Fruit fly (Drosophila melanogaster) whole organism, embryonic: ENCODE data around the gene Jhbp1.

ENCODE experiments used
- Abd-B ChIP-seq: fragments of 200-800 bp; sonication (Bioruptor generic); optimal IDR thresholded peaks from 2 replicates; lab custom pipeline; 2018; ENCODE audit warnings: missing biosample characterization, mild to moderate bottlenecking, missing genetic modification characterization, moderate library complexity
- Atf3 ChIP-seq: fragments of 200-800 bp; sonication (Bioruptor generic); optimal IDR thresholded peaks from 3 replicates; lab custom pipeline; 2016; ENCODE audit warnings: missing biosample characterization, missing genetic modification characterization
- BtbVII ChIP-seq: fragments of 200-800 bp; sonication (Bioruptor generic); optimal IDR thresholded peaks from 3 replicates; lab custom pipeline; 2017; ENCODE audit warnings: missing biosample characterization, mild to moderate bottlenecking, missing genetic modification characterization
- CG11560 ChIP-seq: fragments of 200-800 bp; sonication (Bioruptor generic); IDR thresholded peaks from 3 replicates; pipeline ENCODE4 v1.3.6; 2022; ENCODE audit warnings: missing biosample characterization, missing genetic modification characterization
- CG12299 ChIP-seq: fragments of 200-800 bp; sonication (Bioruptor generic); optimal IDR thresholded peaks from 2 replicates; lab custom pipeline; 2018; ENCODE audit warnings: missing biosample characterization, mild to moderate bottlenecking, missing genetic modification characterization
- CG12659 ChIP-seq: fragments of 200-800 bp; sonication (Bioruptor generic); optimal IDR thresholded peaks from 3 replicates; lab custom pipeline; 2017; ENCODE audit warnings: mild to moderate bottlenecking, missing biosample characterization, missing genetic modification reagents, missing genetic modification characterization
- CG13296 ChIP-seq: fragments of 200-800 bp; sonication (Bioruptor generic); optimal IDR thresholded peaks from 3 replicates; lab custom pipeline; 2018; ENCODE audit warnings: missing biosample characterization, mild to moderate bottlenecking, missing genetic modification characterization
- CG13775 ChIP-seq: fragments of 200-800 bp; sonication (Bioruptor generic); optimal IDR thresholded peaks from 3 replicates; lab custom pipeline; 2017; ENCODE audit warnings: missing biosample characterization, mild to moderate bottlenecking, missing genetic modification characterization
- CG13894 ChIP-seq: fragments of 200-800 bp; sonication (Bioruptor generic); optimal IDR thresholded peaks from 3 replicates; lab custom pipeline; 2018; ENCODE audit warnings: missing biosample characterization, mild to moderate bottlenecking, missing genetic modification characterization, moderate library complexity
- CG1602 ChIP-seq: fragments of 200-800 bp; sonication (Bioruptor generic); optimal IDR thresholded peaks from 3 replicates; lab custom pipeline; 2016; ENCODE audit warnings: missing biosample characterization, missing genetic modification characterization
- CG16779 ChIP-seq: fragments of 200-800 bp; sonication (Bioruptor generic); IDR thresholded peaks from 2 replicates; pipeline ENCODE4 v1.3.6; 2022; ENCODE audit warnings: missing biosample characterization, missing genetic modification characterization
- CG17328 ChIP-seq: fragments of 200-800 bp; sonication (Bioruptor generic); IDR thresholded peaks from 2 replicates; pipeline ENCODE4 v1.3.6; 2022; ENCODE audit warnings: missing biosample characterization, missing genetic modification characterization
- CG2875 ChIP-seq: fragments of 200-800 bp; sonication (Bioruptor generic); optimal IDR thresholded peaks from 2 replicates; lab custom pipeline; 2017; ENCODE audit warnings: missing biosample characterization, mild to moderate bottlenecking, missing genetic modification characterization, missing genetic modification reagents
- CG30403 ChIP-seq: fragments of 200-800 bp; sonication (Bioruptor generic); optimal IDR thresholded peaks from 3 replicates; lab custom pipeline; 2016; ENCODE audit warnings: missing biosample characterization, missing genetic modification characterization
- CG7271 ChIP-seq: fragments of 200-800 bp; sonication (Bioruptor generic); optimal IDR thresholded peaks from 2 replicates; lab custom pipeline; 2018; ENCODE audit warnings: missing biosample characterization, mild to moderate bottlenecking, missing genetic modification characterization, moderate library complexity
- CG8388 ChIP-seq: fragments of 200-800 bp; sonication (Bioruptor generic); optimal IDR thresholded peaks from 2 replicates; lab custom pipeline; 2019; ENCODE audit warnings: missing biosample characterization, mild to moderate bottlenecking, missing genetic modification characterization, moderate library complexity
- CG9437 ChIP-seq: fragments of 200-800 bp; sonication (Bioruptor generic); optimal IDR thresholded peaks from 2 replicates; lab custom pipeline; 2018; ENCODE audit warnings: missing biosample characterization, mild to moderate bottlenecking, missing genetic modification characterization
- CG9876 ChIP-seq: fragments of 200-800 bp; sonication (Bioruptor generic); optimal IDR thresholded peaks from 2 replicates; lab custom pipeline; 2016; ENCODE audit warnings: missing biosample characterization, missing genetic modification characterization
- CHES-1-like ChIP-seq: fragments of 200-800 bp; sonication (Bioruptor generic); optimal IDR thresholded peaks from 2 replicates; lab custom pipeline; 2016; ENCODE audit warnings: missing biosample characterization, missing genetic modification characterization
- H15 ChIP-seq: fragments of 200-800 bp; sonication (Bioruptor generic); IDR thresholded peaks from 3 replicates; pipeline ENCODE4 v1.3.6; 2022; ENCODE audit warnings: missing biosample characterization, missing genetic modification characterization
- Lim3 ChIP-seq: fragments of 200-800 bp; sonication (Bioruptor generic); IDR thresholded peaks from 2 replicates; pipeline ENCODE4 v1.3.6; 2022; ENCODE audit warnings: missing biosample characterization, missing genetic modification characterization
- NC2α ChIP-seq: fragments of 200-800 bp; sonication (Bioruptor generic); optimal IDR thresholded peaks from 2 replicates; lab custom pipeline; 2016; ENCODE audit warnings: missing biosample characterization, missing genetic modification characterization
- Opbp ChIP-seq: fragments of 200-800 bp; sonication (Bioruptor generic); IDR thresholded peaks from 3 replicates; pipeline ENCODE4 v1.3.6; 2022; ENCODE audit warnings: missing biosample characterization, missing genetic modification characterization; ENCODE audit not compliant: partially characterized antibody
- Sox100B ChIP-seq: fragments of 200-800 bp; sonication (Bioruptor generic); optimal IDR thresholded peaks from 3 replicates; lab custom pipeline; 2018; ENCODE audit warnings: missing biosample characterization, mild to moderate bottlenecking, missing genetic modification characterization
- Taf1 ChIP-seq: fragments of 200-800 bp; sonication (Bioruptor generic); IDR thresholded peaks from 2 replicates; pipeline ENCODE4 v1.3.6; 2022; ENCODE audit warnings: missing biosample characterization, missing genetic modification characterization
- Trl ChIP-seq, 3 experiments: fragments of >200 bp in 2 of 3; fragments of 200-800 bp in 1 of 3; sonication (Bioruptor generic) in 1 of 3; optimal IDR thresholded peaks; 2 replicates in 1 of 3; 3 replicates in 2 of 3; lab custom pipeline; 2016 to 2017; ENCODE audit warnings: missing biosample characterization in 1 of 3, missing genetic modification characterization in 1 of 3
- ac ChIP-seq: fragments of 200-800 bp; sonication (Bioruptor generic); optimal IDR thresholded peaks from 3 replicates; lab custom pipeline; 2017; ENCODE audit warnings: missing biosample characterization, mild to moderate bottlenecking, missing genetic modification characterization
- bcd ChIP-seq: fragments of 200-800 bp; sonication (Bioruptor generic); optimal IDR thresholded peaks from 2 replicates; lab custom pipeline; 2017; ENCODE audit warnings: missing biosample characterization, mild to moderate bottlenecking, missing genetic modification characterization
- bsh ChIP-seq, 2 experiments: fragments of 200-800 bp; sonication (Bioruptor generic); optimal IDR thresholded peaks; 2 replicates each; lab custom pipeline; 2017 to 2018; ENCODE audit warnings: mild to moderate bottlenecking in 2 of 2, missing biosample characterization in 2 of 2, missing genetic modification characterization in 2 of 2, moderate library complexity in 1 of 2
- chif ChIP-seq, 2 experiments: fragments of 200-800 bp; sonication (Bioruptor generic); optimal IDR thresholded peaks; 3 replicates each; lab custom pipeline; 2016; ENCODE audit warnings: missing biosample characterization in 2 of 2, missing genetic modification characterization in 2 of 2
- croc ChIP-seq: fragments of 200-800 bp; sonication (Bioruptor generic); conservative IDR thresholded peaks from 3 replicates; pipeline ENCODE4 v1.3.6; 2022; ENCODE audit warnings: missing biosample characterization, missing genetic modification characterization
- disco-r ChIP-seq: fragments of 200-800 bp; sonication (Bioruptor generic); optimal IDR thresholded peaks from 2 replicates; lab custom pipeline; 2016; ENCODE audit warnings: missing biosample characterization, missing genetic modification characterization
- gce ChIP-seq: fragments of 200-800 bp; sonication (Bioruptor generic); IDR thresholded peaks from 3 replicates; pipeline ENCODE4 v1.3.6; 2022; ENCODE audit warnings: missing biosample characterization, missing genetic modification characterization
- gem ChIP-seq: fragments of 200-800 bp; sonication (Bioruptor generic); optimal IDR thresholded peaks from 2 replicates; lab custom pipeline; 2019; ENCODE audit warnings: missing biosample characterization, mild to moderate bottlenecking, missing genetic modification characterization, moderate library complexity
- gsb-n ChIP-seq: fragments of 200-800 bp; sonication (Bioruptor generic); optimal IDR thresholded peaks from 3 replicates; lab custom pipeline; 2018; ENCODE audit warnings: missing biosample characterization, mild to moderate bottlenecking, missing genetic modification characterization
- kah ChIP-seq: fragments of 200-800 bp; sonication (Bioruptor generic); optimal IDR thresholded peaks from 2 replicates; lab custom pipeline; 2018; ENCODE audit warnings: missing biosample characterization, mild to moderate bottlenecking, missing genetic modification characterization
- kni ChIP-seq: fragments of 200-800 bp; sonication (Bioruptor generic); optimal IDR thresholded peaks from 3 replicates; lab custom pipeline; 2017; ENCODE audit warnings: mild to moderate bottlenecking, missing biosample characterization, missing genetic modification reagents, missing genetic modification characterization
- nerfin-1 ChIP-seq: fragments of 200-800 bp; sonication (Bioruptor generic); optimal IDR thresholded peaks from 3 replicates; lab custom pipeline; 2019; ENCODE audit warnings: missing biosample characterization, mild to moderate bottlenecking, missing genetic modification characterization, moderate library complexity
- org-1 ChIP-seq: fragments of 200-800 bp; sonication (Bioruptor generic); optimal IDR thresholded peaks from 2 replicates; lab custom pipeline; 2017; ENCODE audit warnings: missing biosample characterization, missing genetic modification characterization
- prd ChIP-seq, 3 experiments: fragments of >200 bp in 2 of 3; fragments of 200-800 bp in 1 of 3; sonication (Bioruptor generic) in 1 of 3; optimal IDR thresholded peaks in 2 of 3; IDR thresholded peaks in 1 of 3; 2 replicates in 2 of 3; 3 replicates in 1 of 3; pipeline versions ENCODE4 v1.3.6 to Lab custom; 2017 to 2022; ENCODE audit warnings: missing biosample characterization in 1 of 3, missing genetic modification characterization in 1 of 3
- sd ChIP-seq: fragments of 200-800 bp; sonication (Bioruptor generic); optimal IDR thresholded peaks from 3 replicates; lab custom pipeline; 2018; ENCODE audit warnings: missing biosample characterization, mild to moderate bottlenecking, missing genetic modification characterization, moderate library complexity
- sob ChIP-seq: fragments of 200-800 bp; sonication (Bioruptor generic); IDR thresholded peaks from 2 replicates; pipeline ENCODE4 v1.3.6; 2022; ENCODE audit warnings: missing biosample characterization, missing genetic modification characterization
- stwl ChIP-seq: fragments of 200-800 bp; sonication (Bioruptor generic); optimal IDR thresholded peaks from 3 replicates; lab custom pipeline; 2018; ENCODE audit warnings: missing biosample characterization, mild to moderate bottlenecking, missing genetic modification characterization, moderate library complexity
- tll ChIP-seq, 2 experiments: fragments of 200-800 bp in 1 of 2; fragments of >200 bp in 1 of 2; sonication (Bioruptor generic) in 1 of 2; optimal IDR thresholded peaks; 2 replicates each; lab custom pipeline; 2017 to 2019; ENCODE audit warnings: missing biosample characterization in 2 of 2, missing genetic modification characterization in 2 of 2, mild to moderate bottlenecking in 1 of 2, moderate library complexity in 1 of 2
- wor ChIP-seq: fragments of 200-800 bp; sonication (Bioruptor generic); IDR thresholded peaks from 2 replicates; pipeline ENCODE4 v1.3.6; 2022; ENCODE audit warnings: missing biosample characterization, missing genetic modification characterization
- zen ChIP-seq: fragments of 200-800 bp; sonication (Bioruptor generic); optimal IDR thresholded peaks from 3 replicates; lab custom pipeline; 2018; ENCODE audit warnings: missing biosample characterization, mild to moderate bottlenecking, missing genetic modification characterization, moderate library complexity

The Jhbp1 gene

DNA sequence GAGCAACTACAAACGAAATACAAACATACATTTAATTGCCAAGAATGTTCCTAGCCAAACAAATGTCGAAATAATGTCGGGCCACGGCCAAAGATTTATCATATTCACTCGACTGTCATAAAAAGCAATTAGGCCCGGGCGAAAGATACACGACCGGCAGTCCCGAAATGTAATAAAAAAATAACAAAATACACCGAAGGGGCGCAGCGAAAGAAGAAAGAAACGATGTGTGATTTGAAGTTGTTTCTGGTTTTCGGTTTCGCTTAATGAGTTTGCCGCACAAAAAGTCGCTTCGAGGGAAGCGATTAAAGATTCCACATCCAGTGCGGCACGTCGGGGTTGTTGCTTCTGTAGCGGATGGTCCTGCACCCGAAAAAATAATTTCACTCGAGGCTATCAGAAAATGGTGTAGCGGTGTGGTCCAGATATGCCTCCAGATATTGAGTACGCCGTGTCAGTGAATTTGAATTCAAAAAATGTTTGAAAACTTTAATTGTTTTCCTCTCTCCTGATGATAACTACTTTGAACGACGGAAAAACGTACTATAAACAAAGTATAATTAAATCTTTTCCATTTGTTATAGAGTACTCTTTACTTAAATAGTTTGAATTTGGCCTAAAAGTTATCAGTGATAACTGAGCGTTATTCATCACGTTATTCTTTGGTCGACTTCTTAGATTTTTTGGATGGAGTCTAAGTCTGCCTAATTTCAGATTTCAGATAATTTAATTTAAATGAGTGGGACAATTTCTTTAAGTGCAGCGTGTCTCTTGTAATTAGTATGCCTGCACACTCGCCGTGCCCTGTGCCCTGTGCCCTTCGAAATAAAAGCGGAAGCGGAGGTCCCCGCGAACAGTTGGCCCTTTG is 24.1 kb downstream of the Jhbp1 start (continued):
- TF ChIP-seq Lim3 (GFP tag; lab: Robert Waterston, UW) (no peak), CG7271 (tag; lab: Kevin White, UChicago) (no peak), Taf1 (GFP tag; lab: Robert Waterston, UW) (no peak), sd (tag; lab: Kevin White, UChicago) (peak; percentile 93), H15 (GFP tag; lab: Robert Waterston, UW) (0 out of 3 replicates have a peak, but pooled peaks have one; percentile 18), chif (GFP tag; optimal IDR thresholded peaks at IDR 0.05; lab: Kevin White, UChicago) (peak; percentile 62 to 71), Trl (optimal IDR thresholded peaks at IDR 0.05; lab: Kevin White, UChicago) (no peak), Trl (GFP tag; optimal IDR thresholded peaks at IDR 0.05; lab: Kevin White, UChicago) (peak; percentile 59), ac (GFP tag; lab: Kevin White, UChicago) (peak; percentile 56), zen (tag; lab: Kevin White, UChicago) (peak; percentile 87), gem (tag; lab: Kevin White, UChicago) (peak; percentile 75), Atf3 (GFP tag; lab: Kevin White, UChicago) (peak; percentile 24), disco-r (peak; percentile 41), CG16779 (GFP tag; lab: Robert Waterston, UW) (no peak), CG30403 (GFP tag; lab: Kevin White, UChicago) (peak; percentile 69), CG13894 (tag; lab: Kevin White, UChicago) (peak; percentile 6), wor (GFP tag; lab: Robert Waterston, UW) (no peak), CG13296 (GFP tag; lab: Kevin White, UChicago) (no peak), kni (GFP tag; lab: Kevin White, UChicago) (peak; percentile 50), prd (optimal IDR thresholded peaks at IDR 0.05; lab: Kevin White, UChicago) (no peak), prd (GFP tag; IDR thresholded peaks at IDR 0.05; lab: Robert Waterston, UW) (peak; percentile 34; the same call in 1 of the 3 replicates), gsb-n (tag; lab: Kevin White, UChicago) (peak; percentile 29), CG9876 (GFP tag; lab: Kevin White, UChicago) (peak; percentile 8), CG8388 (GFP tag; lab: Kevin White, UChicago) (peak; percentile 64), CG9437 (peak; percentile 65), CG1602 (GFP tag; lab: Kevin White, UChicago) (peak; percentile 52), CG17328 (GFP tag; lab: Robert Waterston, UW) (no peak), CG12299 (tag; lab: Kevin White, UChicago) (no peak), stwl (tag; lab: Kevin White, UChicago) (peak; percentile 14), CG12659 (peak; percentile 23), BtbVII (GFP tag; lab: Kevin White, UChicago) (peak; percentile 12), CG13775 (peak; percentile 71), Abd-B (GFP tag; lab: Kevin White, UChicago) (peak; percentile 29), CG2875 (peak; percentile 55), gce (GFP tag; lab: Robert Waterston, UW) (0 out of 3 replicates have a peak, but pooled peaks have one; percentile 17), nerfin-1 (peak; percentile 36), tll (GFP tag; optimal IDR thresholded peaks at IDR 0.05; lab: Kevin White, UChicago) (peak in 1 of 2 experiments; percentile 51), bsh (GFP tag; optimal IDR thresholded peaks at IDR 0.05; lab: Kevin White, UChicago) (peak in 1 of 2 experiments; percentile 45), Opbp (GFP tag; lab: Robert Waterston, UW) (no peak), NC2α (GFP tag; lab: Kevin White, UChicago) (peak; percentile 29), bcd (peak; percentile 38), CG11560 (no peak), croc (GFP tag; lab: Robert Waterston, UW) (peak; percentile 29; the same call in 1 of the 3 replicates), kah (GFP tag; lab: Kevin White, UChicago) (no peak), CHES-1-like (GFP tag; lab: Kevin White, UChicago) (peak; percentile 57), org-1 (peak; percentile 54), sob (GFP tag; lab: Robert Waterston, UW) (peak; percentile 7; the same call in 1 of the 2 replicates), Sox100B (GFP tag; lab: Kevin White, UChicago) (peak; percentile 76)
